Worm (Caenorhabditis elegans): ENCODE data around the gene mec-12.

mec-12 gene

ce11 chrIII:3119972-3120371 is 19.1 kb downstream of the mec-12 start:
- TF ChIP-seq hmbx-1 (tag; optimal IDR thresholded peaks at IDR 0.05), result no peak
- TF ChIP-seq tbx-11 (GFP tag; IDR thresholded peaks at IDR 0.05), result no peak
- TF ChIP-seq tra-4 (tag; optimal IDR thresholded peaks at IDR 0.05), result no peak
- no peak for TF ChIP-seq flt-1 (GFP tag; IDR thresholded peaks at IDR 0.05)
- TF ChIP-seq pes-1 (GFP tag; IDR thresholded peaks at IDR 0.05), result no peak
- no peak for TF ChIP-seq B0310.2 (tag; optimal IDR thresholded peaks at IDR 0.05)

- TF ChIP-seq scrt-1 (GFP tag; IDR thresholded peaks at IDR 0.05), result no peak
- no peak for TF ChIP-seq flt-1 (GFP tag; IDR thresholded peaks at IDR 0.05)
- TF ChIP-seq hmbx-1 (tag; optimal IDR thresholded peaks at IDR 0.05), result no peak
- no peak for TF ChIP-seq pes-1 (GFP tag; IDR thresholded peaks at IDR 0.05)
- no peak for TF ChIP-seq hnd-1 (tag; optimal IDR thresholded peaks at IDR 0.05)
- no peak for TF ChIP-seq B0310.2 (tag; optimal IDR thresholded peaks at IDR 0.05)
- TF ChIP-seq ets-7 (tag; optimal IDR thresholded peaks at IDR 0.05), result no peak
- no peak for TF ChIP-seq tra-4 (tag; optimal IDR thresholded peaks at IDR 0.05)
- TF ChIP-seq F13C5.2 (tag; optimal IDR thresholded peaks at IDR 0.05), result no peak
- no peak for TF ChIP-seq tbx-11 (GFP tag; IDR thresholded peaks at IDR 0.05)
- TF ChIP-seq tbx-37 (GFP tag; conservative IDR thresholded peaks at IDR 0.05), result no peak
- TF ChIP-seq hmg-4 (GFP tag; optimal IDR thresholded peaks at IDR 0.05), result no peak
- TF ChIP-seq aly-1 (tag; optimal IDR thresholded peaks at IDR 0.05), result no peak
- no peak for TF ChIP-seq ceh-13 (GFP tag; optimal IDR thresholded peaks at IDR 0.05)
- no peak for TF ChIP-seq ama-1 (optimal IDR thresholded peaks at IDR 0.05)
- no peak for TF ChIP-seq ceh-36 (tag; optimal IDR thresholded peaks at IDR 0.05)
These were observed 22.1 kb downstream of the mec-12 start for ce11 chrIII:3116969-3117368.

DNA sequence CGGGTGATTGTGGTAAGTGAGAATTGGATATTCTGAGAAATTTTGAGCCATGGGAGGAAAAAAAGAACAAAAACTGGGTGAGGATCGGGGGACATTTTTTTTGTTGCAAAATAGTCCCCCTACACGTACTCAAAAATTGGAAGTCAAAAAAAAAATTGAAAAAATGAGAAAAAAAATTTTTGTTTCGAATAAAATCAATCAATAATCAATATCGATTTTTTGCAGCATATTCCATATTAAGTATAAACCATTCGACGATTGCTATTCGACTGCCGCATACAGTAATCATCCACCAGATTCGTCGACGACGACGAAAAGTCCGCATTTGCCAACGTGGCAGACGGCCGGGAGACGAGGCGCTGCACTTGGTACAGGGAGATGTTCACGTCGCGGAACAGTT is 26.4 kb downstream of the mec-12 start:
- TF ChIP-seq tbx-11 (GFP tag; IDR thresholded peaks at IDR 0.05), result no peak
- TF ChIP-seq scrt-1 (GFP tag; IDR thresholded peaks at IDR 0.05), result no peak
- TF ChIP-seq ets-7 (tag; optimal IDR thresholded peaks at IDR 0.05), result no peak
- no peak for TF ChIP-seq tra-4 (tag; optimal IDR thresholded peaks at IDR 0.05)
- TF ChIP-seq ceh-13 (GFP tag; optimal IDR thresholded peaks at IDR 0.05), result no peak
- TF ChIP-seq ceh-36 (tag; optimal IDR thresholded peaks at IDR 0.05), result no peak
- no peak for TF ChIP-seq hmg-4 (GFP tag; optimal IDR thresholded peaks at IDR 0.05)
- TF ChIP-seq flt-1 (GFP tag; IDR thresholded peaks at IDR 0.05), result no peak
- TF ChIP-seq hnd-1 (tag; optimal IDR thresholded peaks at IDR 0.05), result no peak
- no peak for TF ChIP-seq B0310.2 (tag; optimal IDR thresholded peaks at IDR 0.05)
- TF ChIP-seq ama-1 (optimal IDR thresholded peaks at IDR 0.05), result no peak
- TF ChIP-seq pes-1 (GFP tag; IDR thresholded peaks at IDR 0.05), result no peak

- no peak for TF ChIP-seq ceh-36 (tag; optimal IDR thresholded peaks at IDR 0.05)
- TF ChIP-seq hmg-4 (GFP tag; optimal IDR thresholded peaks at IDR 0.05), result no peak
- TF ChIP-seq pes-1 (GFP tag; IDR thresholded peaks at IDR 0.05), result no peak
- no peak for TF ChIP-seq ets-7 (tag; optimal IDR thresholded peaks at IDR 0.05)
- no peak for TF ChIP-seq tra-4 (tag; optimal IDR thresholded peaks at IDR 0.05)
- TF ChIP-seq flt-1 (GFP tag; IDR thresholded peaks at IDR 0.05), result no peak
- no peak for TF ChIP-seq hnd-1 (tag; optimal IDR thresholded peaks at IDR 0.05)
- TF ChIP-seq scrt-1 (GFP tag; IDR thresholded peaks at IDR 0.05), result no peak
- TF ChIP-seq aly-1 (tag; optimal IDR thresholded peaks at IDR 0.05), result no peak
- TF ChIP-seq tbx-11 (GFP tag; IDR thresholded peaks at IDR 0.05), result no peak
- no peak for TF ChIP-seq sea-1 (GFP tag; conservative IDR thresholded peaks at IDR 0.05)
These were observed 27.0 kb downstream of the mec-12 start for ce11 chrIII:3112001-3112400.

- TF ChIP-seq ceh-36 (tag; optimal IDR thresholded peaks at IDR 0.05) (no peak), tbx-37 (GFP tag; conservative IDR thresholded peaks at IDR 0.05) (no peak), F13C5.2 (tag; optimal IDR thresholded peaks at IDR 0.05) (no peak), ets-7 (tag; optimal IDR thresholded peaks at IDR 0.05) (no peak), flt-1 (GFP tag; IDR thresholded peaks at IDR 0.05) (no peak), ama-1 (optimal IDR thresholded peaks at IDR 0.05) (no peak), pes-1 (GFP tag; IDR thresholded peaks at IDR 0.05) (no peak), ceh-13 (GFP tag; optimal IDR thresholded peaks at IDR 0.05) (no peak), hmg-4 (GFP tag; optimal IDR thresholded peaks at IDR 0.05) (no peak), B0310.2 (tag; optimal IDR thresholded peaks at IDR 0.05) (no peak), hmbx-1 (tag; optimal IDR thresholded peaks at IDR 0.05) (no peak), tbx-11 (GFP tag; IDR thresholded peaks at IDR 0.05) (no peak), tra-4 (tag; optimal IDR thresholded peaks at IDR 0.05) (no peak), scrt-1 (GFP tag; IDR thresholded peaks at IDR 0.05) (no peak), sea-1 (GFP tag; conservative IDR thresholded peaks at IDR 0.05) (no peak), hnd-1 (tag; optimal IDR thresholded peaks at IDR 0.05) (no peak)
These were observed 27.5 kb downstream of the mec-12 start for ce11 chrIII:3111534-3111933.

DNA sequence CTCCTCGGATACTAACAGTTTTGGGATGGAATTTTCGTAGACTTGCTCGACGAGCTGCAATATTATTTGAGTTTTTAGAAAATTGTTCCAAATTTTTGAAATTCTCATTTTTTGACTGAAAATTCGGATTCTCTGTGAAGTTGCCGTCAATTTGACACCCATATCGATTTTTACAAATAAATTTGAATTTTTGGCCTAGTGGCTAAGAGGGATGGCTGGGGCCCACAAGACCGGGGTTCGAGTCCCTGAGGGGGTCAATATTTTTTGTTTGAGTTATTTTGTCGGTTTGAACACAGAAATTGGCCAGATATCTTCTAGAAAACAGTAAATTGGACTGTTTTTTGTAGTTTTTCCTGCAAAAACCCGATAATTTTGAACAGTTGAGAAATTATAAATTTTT is 28.4 kb downstream of the mec-12 start:
- TF ChIP-seq flt-1 (GFP tag; IDR thresholded peaks at IDR 0.05), result no peak
- no peak for TF ChIP-seq pes-1 (GFP tag; IDR thresholded peaks at IDR 0.05)
- TF ChIP-seq tbx-37 (GFP tag; conservative IDR thresholded peaks at IDR 0.05), result no peak
- TF ChIP-seq hmg-4 (GFP tag; optimal IDR thresholded peaks at IDR 0.05), result no peak
- no peak for TF ChIP-seq B0310.2 (tag; optimal IDR thresholded peaks at IDR 0.05)
- no peak for TF ChIP-seq tra-4 (tag; optimal IDR thresholded peaks at IDR 0.05)
- no peak for TF ChIP-seq hmbx-1 (tag; optimal IDR thresholded peaks at IDR 0.05)
- no peak for TF ChIP-seq ceh-36 (tag; optimal IDR thresholded peaks at IDR 0.05)
- no peak for TF ChIP-seq ama-1 (optimal IDR thresholded peaks at IDR 0.05)
- TF ChIP-seq aly-1 (tag; optimal IDR thresholded peaks at IDR 0.05), result no peak
- TF ChIP-seq ets-7 (tag; optimal IDR thresholded peaks at IDR 0.05), result no peak
- no peak for TF ChIP-seq ceh-13 (GFP tag; optimal IDR thresholded peaks at IDR 0.05)
- TF ChIP-seq scrt-1 (GFP tag; IDR thresholded peaks at IDR 0.05), result no peak
- no peak for TF ChIP-seq F13C5.2 (tag; optimal IDR thresholded peaks at IDR 0.05)
- no peak for TF ChIP-seq sea-1 (GFP tag; conservative IDR thresholded peaks at IDR 0.05)
- no peak for TF ChIP-seq tbx-11 (GFP tag; IDR thresholded peaks at IDR 0.05)
- no peak for TF ChIP-seq hnd-1 (tag; optimal IDR thresholded peaks at IDR 0.05)

- no peak for TF ChIP-seq pes-1 (GFP tag; IDR thresholded peaks at IDR 0.05)
- no peak for TF ChIP-seq ama-1 (optimal IDR thresholded peaks at IDR 0.05)
- TF ChIP-seq hmbx-1 (tag; optimal IDR thresholded peaks at IDR 0.05), result no peak
- TF ChIP-seq hnd-1 (tag; optimal IDR thresholded peaks at IDR 0.05), result no peak
- TF ChIP-seq ceh-13 (GFP tag; optimal IDR thresholded peaks at IDR 0.05), result no peak
- no peak for TF ChIP-seq hmg-4 (GFP tag; optimal IDR thresholded peaks at IDR 0.05)
- no peak for TF ChIP-seq F13C5.2 (tag; optimal IDR thresholded peaks at IDR 0.05)
- TF ChIP-seq sea-1 (GFP tag; conservative IDR thresholded peaks at IDR 0.05), result no peak
- no peak for TF ChIP-seq flt-1 (GFP tag; IDR thresholded peaks at IDR 0.05)
- TF ChIP-seq ceh-36 (tag; optimal IDR thresholded peaks at IDR 0.05), result no peak
- no peak for TF ChIP-seq tbx-37 (GFP tag; conservative IDR thresholded peaks at IDR 0.05)
- TF ChIP-seq tra-4 (tag; optimal IDR thresholded peaks at IDR 0.05), result no peak
- TF ChIP-seq tbx-11 (GFP tag; IDR thresholded peaks at IDR 0.05), result no peak
- TF ChIP-seq scrt-1 (GFP tag; IDR thresholded peaks at IDR 0.05), result no peak
- TF ChIP-seq ets-7 (tag; optimal IDR thresholded peaks at IDR 0.05), result no peak
- TF ChIP-seq B0310.2 (tag; optimal IDR thresholded peaks at IDR 0.05), result no peak
- TF ChIP-seq aly-1 (tag; optimal IDR thresholded peaks at IDR 0.05), result no peak
These were observed 29.5 kb downstream of the mec-12 start for ce11 chrIII:3109564-3109963.
